Fruit fly (Drosophila melanogaster) whole organism, prepupa: ENCODE data around the gene CG15322.

Experiments used
- Blimp-1 ChIP-seq: fragments of 200-800 bp; sonication (Bioruptor generic); optimal IDR thresholded peaks from 3 replicates; lab custom pipeline; 2017; ENCODE audit warnings: missing biosample characterization, missing genetic modification characterization, mild to moderate bottlenecking, moderate library complexity, missing genetic modification reagents
- CG6792 ChIP-seq: fragments of 200-800 bp; sonication (Bioruptor generic); optimal IDR thresholded peaks from 3 replicates; lab custom pipeline; 2016; ENCODE audit warnings: missing biosample characterization, missing genetic modification characterization
- Hr4 ChIP-seq: fragments of 200-800 bp; sonication (Bioruptor generic); optimal IDR thresholded peaks from 3 replicates; lab custom pipeline; 2016; ENCODE audit warnings: missing biosample characterization, missing genetic modification characterization

- TF ChIP-seq Blimp-1 (GFP tag; lab: Kevin White, UChicago), result no peak
- no peak for TF ChIP-seq CG6792 (GFP tag; lab: Kevin White, UChicago)
- TF ChIP-seq Hr4 (GFP tag; lab: Kevin White, UChicago), result no peak
These were observed 6.1 kb downstream of the CG15322 start, which contains the start of gene CG42583 for dm6 chrX:20139493-20139892.
